Fruit fly (Drosophila melanogaster) whole organism: Measurements from ENCODE around the gene RpL13.

Experiments used
- CG8478 ChIP-seq: fragments of >200 bp; optimal IDR thresholded peaks from 2 replicates; lab custom pipeline; 2018; ENCODE audit warnings: inconsistent platforms
- Dll ChIP-seq: fragments of >200 bp; optimal IDR thresholded peaks from 2 replicates; lab custom pipeline; 2017
- EcR ChIP-seq, 2 experiments: fragments of >200 bp; optimal IDR thresholded peaks; 2 replicates each; lab custom pipeline; 2017; ENCODE audit warnings: missing biosample characterization in 2 of 2, missing genetic modification characterization in 2 of 2, missing genetic modification reagents in 2 of 2
- pan ChIP-seq: fragments of >200 bp; optimal IDR thresholded peaks from 2 replicates; lab custom pipeline; 2017
- psq ChIP-seq: fragments of >200 bp; optimal IDR thresholded peaks from 2 replicates; lab custom pipeline; 2017
- usp ChIP-seq: fragments of >200 bp; optimal IDR thresholded peaks from 2 replicates; lab custom pipeline; 2017; ENCODE audit warnings: missing biosample characterization, missing genetic modification characterization, mixed read lengths

RpL13 gene

DNA sequence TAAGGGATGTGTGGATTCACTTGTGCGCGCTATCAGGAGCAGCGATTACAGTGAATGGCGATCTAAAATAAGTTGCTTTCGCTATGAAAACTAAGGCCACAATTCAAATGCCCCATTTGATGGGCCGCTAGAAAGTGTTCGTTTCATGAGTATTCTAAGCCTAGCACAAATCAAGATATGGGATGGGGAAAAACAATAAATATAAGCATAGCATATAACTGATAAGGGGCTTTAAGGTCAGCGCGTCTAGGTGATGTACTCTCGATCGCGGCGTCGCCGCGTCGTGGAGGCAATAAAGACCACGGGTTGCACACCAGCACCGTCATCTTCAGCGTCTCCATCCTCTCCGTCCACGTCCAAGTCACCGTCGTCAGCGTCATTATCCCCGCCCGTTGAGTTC lies 6.4 kb upstream of the RpL13 start:
- TF ChIP-seq usp (GFP tag; lab: Kevin White, UChicago) (no peak), CG8478 (lab: Kevin White, UChicago) (no peak), Dll (no peak), psq (lab: Kevin White, UChicago) (no peak), EcR (GFP tag; optimal IDR thresholded peaks at IDR 0.05; lab: Kevin White, UChicago) (no peak), pan (lab: Kevin White, UChicago) (no peak)

DNA sequence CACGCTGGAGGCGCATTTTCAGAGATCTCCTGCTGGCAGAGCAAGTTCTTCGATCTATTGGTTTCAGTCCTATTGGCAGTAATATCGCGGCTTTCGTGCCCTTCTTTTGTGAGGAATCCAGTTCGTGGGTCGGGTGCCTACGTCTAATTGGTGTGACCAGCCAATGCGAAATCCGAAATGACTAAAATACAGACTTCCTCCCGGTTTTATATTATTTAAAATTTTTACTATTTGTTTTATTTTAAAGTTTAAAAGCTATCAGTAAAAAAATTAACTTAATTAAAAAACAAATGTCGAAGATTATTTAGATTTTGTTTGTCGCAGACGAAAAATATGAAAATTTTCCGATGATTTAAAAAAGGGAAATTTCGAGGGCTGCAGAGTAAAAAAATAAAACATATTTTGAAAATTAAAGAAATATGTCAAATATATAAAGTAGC lies 3.5 kb upstream of the RpL13 start, which contains the start of gene CG5850:
Gene CG5850 (minus strand): TSS at position 347 of the 440 bp plus-strand sequence.
- TF ChIP-seq CG8478 (lab: Kevin White, UChicago) (no peak), pan (lab: Kevin White, UChicago) (no peak), psq (lab: Kevin White, UChicago) (no peak), usp (GFP tag; lab: Kevin White, UChicago) (no peak)

DNA sequence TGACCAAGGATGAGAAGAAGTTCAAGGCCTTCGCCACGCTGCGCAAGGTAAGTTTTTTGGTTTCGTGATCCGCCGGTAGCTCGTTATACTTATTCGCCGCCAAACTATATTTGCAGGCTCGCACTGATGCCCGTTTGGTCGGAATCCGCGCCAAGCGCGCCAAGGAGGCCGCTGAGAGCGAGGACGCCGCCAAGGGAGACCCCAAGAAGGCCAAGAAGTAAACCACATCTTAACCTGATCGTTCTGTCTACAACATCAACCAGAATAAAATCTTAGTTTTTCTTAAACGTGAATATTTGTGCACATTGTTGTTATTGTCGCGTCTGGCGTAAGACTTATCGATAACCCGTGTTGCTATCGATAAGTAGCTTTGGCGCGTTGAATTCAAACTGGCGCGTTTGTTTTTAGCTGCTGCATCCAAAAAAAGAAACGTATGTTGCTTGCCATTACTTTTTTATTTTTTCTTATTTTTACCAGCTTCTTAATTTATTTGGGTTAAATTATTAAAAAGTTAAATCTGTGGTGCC lies 1.2 kb downstream of the RpL13 start:
- TF ChIP-seq usp (GFP tag; lab: Kevin White, UChicago) (no peak), Dll (no peak), psq (lab: Kevin White, UChicago) (no peak), pan (lab: Kevin White, UChicago) (no peak), EcR (GFP tag; optimal IDR thresholded peaks at IDR 0.05; lab: Kevin White, UChicago) (no peak), CG8478 (lab: Kevin White, UChicago) (no peak)

DNA sequence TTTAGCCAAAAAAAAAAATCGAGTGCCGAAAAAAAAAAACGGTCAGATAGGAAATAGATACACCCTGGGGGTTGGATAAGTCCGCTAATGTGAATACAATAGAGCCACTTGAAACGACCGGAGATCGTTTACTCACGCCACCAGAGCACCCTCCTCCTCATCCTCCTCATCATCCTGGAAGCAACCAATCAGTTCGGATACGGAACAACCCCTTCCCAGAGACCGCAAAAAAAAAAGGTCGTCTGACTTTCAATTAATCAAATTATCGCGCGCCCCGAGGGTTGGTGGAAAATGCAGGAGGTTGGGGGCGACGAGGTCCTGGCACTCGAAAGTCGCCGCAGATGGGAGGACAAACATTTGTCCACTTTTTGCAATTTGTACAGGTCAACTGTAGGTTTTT lies 5.5 kb downstream of the RpL13 start:
- TF ChIP-seq psq (lab: Kevin White, UChicago) (no peak), Dll (no peak), EcR (GFP tag; optimal IDR thresholded peaks at IDR 0.05; lab: Kevin White, UChicago) (no peak), usp (GFP tag; lab: Kevin White, UChicago) (no peak), pan (lab: Kevin White, UChicago) (no peak), CG8478 (lab: Kevin White, UChicago) (no peak)

DNA sequence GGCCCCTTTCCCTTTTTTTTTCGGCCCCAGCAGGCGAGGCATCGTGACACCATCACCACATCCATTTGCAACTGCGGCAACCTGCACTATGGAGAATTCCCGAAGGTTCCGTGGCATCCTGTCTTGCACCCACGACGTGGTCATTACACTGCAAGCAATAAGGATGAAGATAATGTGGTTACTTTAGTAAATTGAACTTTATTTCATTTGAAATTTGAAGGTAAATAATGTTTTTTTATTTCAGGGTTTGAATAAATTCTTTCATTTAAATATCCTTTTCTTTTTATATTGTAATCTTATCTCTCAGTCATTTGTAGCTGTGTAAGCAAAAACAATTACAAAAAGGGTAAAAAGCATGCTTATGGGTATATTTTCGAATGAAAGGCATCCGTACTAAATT lies 14.7 kb downstream of the RpL13 start:
- TF ChIP-seq usp (GFP tag; lab: Kevin White, UChicago) (no peak), pan (lab: Kevin White, UChicago) (no peak), EcR (GFP tag; optimal IDR thresholded peaks at IDR 0.05; lab: Kevin White, UChicago) (no peak), Dll (no peak), psq (lab: Kevin White, UChicago) (no peak), CG8478 (lab: Kevin White, UChicago) (no peak)

DNA sequence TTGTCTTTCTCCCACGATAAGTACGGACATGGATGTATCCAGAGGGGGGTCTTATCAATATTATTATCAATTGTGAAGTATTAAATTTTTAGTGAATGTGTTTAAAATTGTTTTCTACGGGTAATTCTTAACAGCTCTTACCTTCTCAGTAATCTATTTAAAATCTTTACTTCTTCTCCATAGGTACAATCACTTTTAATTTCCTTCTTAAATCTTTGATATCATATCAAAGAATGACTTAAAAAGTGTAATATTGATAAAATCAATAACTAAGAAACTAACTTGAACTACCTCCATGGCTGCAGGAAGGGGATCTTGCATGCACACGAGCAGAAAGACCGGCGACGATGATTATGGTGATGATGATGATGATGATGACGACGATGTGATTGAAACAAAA lies 15.4 kb downstream of the RpL13 start:
- TF ChIP-seq Dll (no peak), usp (GFP tag; lab: Kevin White, UChicago) (no peak)

DNA sequence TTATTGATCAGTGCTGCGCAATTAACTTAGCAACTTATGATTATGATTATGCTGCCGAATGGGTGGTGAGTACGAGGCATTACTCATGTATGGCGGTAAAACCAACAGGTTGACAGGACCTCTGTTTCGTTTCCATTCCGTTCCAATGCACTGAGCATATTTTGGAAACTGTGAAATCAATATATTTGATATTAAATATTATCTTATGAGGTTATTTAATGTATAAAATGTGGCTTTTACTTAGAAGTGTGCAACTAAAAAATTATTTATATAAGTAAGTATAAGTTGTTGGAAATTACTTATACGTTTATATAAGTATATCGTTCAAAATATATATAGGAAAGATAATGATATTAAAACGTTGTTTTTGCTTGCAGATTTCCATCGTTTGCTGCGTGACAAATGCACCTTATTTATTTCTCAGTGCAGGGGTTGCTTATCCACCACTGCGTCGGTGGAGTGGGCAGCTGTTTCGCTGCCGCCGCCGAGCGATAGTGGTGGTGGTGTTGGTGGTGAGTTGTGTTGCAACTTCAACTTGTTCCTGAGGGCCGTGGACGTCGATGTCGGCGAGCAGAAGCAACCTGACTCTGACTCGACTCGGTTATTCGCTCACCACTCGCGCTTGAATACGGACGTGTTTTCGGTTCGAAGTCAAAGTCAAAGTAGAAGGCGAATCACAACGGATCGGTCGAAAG lies 17.1 kb downstream of the RpL13 start, which contains the start of gene bib:
Gene bib (plus strand): TSS at position 568 of the 695 bp plus-strand sequence.
- TF ChIP-seq psq (lab: Kevin White, UChicago) (no peak), Dll (no peak), pan (lab: Kevin White, UChicago) (no peak), CG8478 (lab: Kevin White, UChicago) (no peak), usp (GFP tag; lab: Kevin White, UChicago) (no peak), EcR (GFP tag; optimal IDR thresholded peaks at IDR 0.05; lab: Kevin White, UChicago) (no peak)

DNA sequence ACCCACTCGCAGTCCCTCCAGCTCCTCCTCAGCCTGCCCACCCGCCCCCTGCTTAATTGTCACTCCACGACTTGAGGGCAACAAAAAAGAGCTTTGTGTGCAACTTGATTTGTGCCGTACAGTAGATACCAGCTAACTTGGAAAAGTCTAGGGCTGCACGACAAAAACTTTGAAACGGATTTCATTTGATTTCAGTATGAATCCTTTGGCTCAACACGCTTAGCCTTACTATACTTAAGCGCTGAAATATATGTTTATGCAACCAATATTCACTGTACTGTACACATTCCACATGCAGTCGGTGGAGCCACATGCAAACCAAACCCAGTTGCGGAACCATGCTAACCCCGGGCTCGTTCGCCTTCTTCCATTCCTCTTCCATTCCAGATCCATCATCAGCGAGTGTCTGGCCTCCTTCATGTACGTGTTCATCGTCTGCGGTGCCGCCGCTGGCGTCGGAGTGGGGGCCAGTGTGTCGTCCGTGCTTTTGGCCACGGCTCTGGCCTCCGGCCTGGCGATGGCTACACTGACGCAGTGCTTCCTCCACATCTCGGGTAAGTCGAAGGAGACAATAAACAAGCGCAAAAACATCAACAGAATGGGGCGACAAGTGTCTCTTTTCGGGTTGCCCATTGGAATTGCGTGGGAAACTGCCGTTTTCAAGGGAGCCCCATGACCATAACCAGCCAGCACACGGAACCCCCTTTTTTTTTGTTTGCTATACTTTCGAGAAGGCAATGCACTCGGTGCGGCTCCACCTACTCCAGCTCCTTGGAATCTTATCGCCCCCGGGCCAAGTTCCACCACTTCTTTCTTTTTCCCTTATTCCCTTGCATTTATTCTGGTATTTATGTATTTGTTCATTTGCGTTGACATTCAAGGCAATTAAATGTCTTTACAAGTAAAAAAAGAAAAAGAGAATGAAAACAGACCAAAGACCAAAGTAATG lies 19.6 kb downstream of the RpL13 start:
- no peak for TF ChIP-seq usp (GFP tag; lab: Kevin White, UChicago)
- TF ChIP-seq psq (lab: Kevin White, UChicago): no peak
- TF ChIP-seq pan (lab: Kevin White, UChicago): no peak
- TF ChIP-seq EcR (GFP tag; optimal IDR thresholded peaks at IDR 0.05; lab: Kevin White, UChicago): peak in 1 of 2 experiments; percentile 3
- no peak for TF ChIP-seq Dll

DNA sequence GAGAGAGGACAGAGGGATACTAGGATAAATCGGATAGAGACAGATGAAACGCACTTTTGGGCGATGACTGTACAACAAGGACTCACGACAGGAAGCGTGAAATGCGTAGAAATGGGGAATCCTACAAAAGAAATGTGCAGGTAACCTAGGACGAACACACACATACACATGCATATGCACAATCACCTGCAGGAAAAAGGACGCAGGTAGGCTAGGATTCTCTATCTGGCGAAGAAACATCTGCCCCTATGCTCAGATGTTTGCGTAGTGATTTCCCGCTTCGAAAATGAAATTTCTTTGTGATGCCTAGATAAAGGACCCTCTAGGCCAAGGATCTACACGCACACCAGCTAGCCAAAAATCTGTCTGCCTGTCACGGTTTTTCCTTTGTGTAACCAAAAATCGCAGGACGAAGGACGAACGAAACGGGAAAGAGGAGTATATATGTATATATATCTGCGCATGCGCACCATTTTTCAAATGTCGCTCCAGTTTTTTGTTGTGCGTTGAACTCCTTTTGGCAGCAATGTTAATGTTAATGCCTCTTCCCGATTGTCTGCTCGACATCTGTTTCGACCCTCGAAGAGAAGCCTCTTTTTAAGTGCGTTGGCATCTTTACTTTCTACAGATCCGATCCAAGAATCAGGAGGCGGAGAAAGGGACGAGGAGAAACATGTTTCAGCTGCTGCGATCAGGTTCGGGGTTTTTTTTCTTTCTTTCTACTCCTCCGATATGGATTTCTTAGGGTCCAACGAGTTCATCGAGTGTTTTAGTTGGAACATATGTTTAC lies 21.3 kb downstream of the RpL13 start:
- TF ChIP-seq EcR (GFP tag; optimal IDR thresholded peaks at IDR 0.05; lab: Kevin White, UChicago) (no peak), psq (lab: Kevin White, UChicago) (no peak), CG8478 (lab: Kevin White, UChicago) (no peak), Dll (no peak), pan (lab: Kevin White, UChicago) (no peak), usp (GFP tag; lab: Kevin White, UChicago) (no peak)

DNA sequence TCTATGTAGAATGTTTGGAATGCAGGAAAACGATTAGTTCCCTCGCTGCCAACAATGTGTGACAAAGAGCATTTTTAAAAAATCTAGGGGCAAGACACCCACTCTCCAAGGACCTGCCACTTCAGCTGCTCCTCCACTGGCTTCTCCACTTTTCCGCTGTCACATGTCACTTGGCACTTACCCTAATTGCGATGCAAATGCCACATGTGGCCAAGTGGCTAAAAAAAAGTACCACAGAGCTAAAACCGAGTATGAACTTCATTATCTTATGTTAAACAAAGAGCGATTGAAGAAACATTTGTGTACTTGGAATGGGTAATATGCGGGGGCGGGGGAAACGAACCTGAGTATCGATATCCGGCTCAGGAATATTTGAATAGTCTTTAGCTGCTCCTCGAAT lies 22.2 kb downstream of the RpL13 start:
- TF ChIP-seq usp (GFP tag; lab: Kevin White, UChicago) (no peak), pan (lab: Kevin White, UChicago) (no peak), EcR (GFP tag; optimal IDR thresholded peaks at IDR 0.05; lab: Kevin White, UChicago) (no peak), psq (lab: Kevin White, UChicago) (no peak), CG8478 (lab: Kevin White, UChicago) (no peak), Dll (no peak)
